Fruit fly (Drosophila melanogaster) whole organism, embryonic: ENCODE measurements around the gene CG33669.

ENCODE experiments used
- CG10147 ChIP-seq: fragments of 200-800 bp; sonication (Bioruptor generic); optimal IDR thresholded peaks from 2 replicates; lab custom pipeline; 2019; ENCODE audit warnings: missing biosample characterization, mild to moderate bottlenecking, missing genetic modification characterization, moderate library complexity
- CG10543 ChIP-seq: fragments of 200-800 bp; sonication (Bioruptor generic); optimal IDR thresholded peaks from 3 replicates; lab custom pipeline; 2017; ENCODE audit warnings: missing biosample characterization, mild to moderate bottlenecking, missing genetic modification characterization, moderate library complexity
- CG12236 ChIP-seq: fragments of 200-800 bp; sonication (Bioruptor generic); optimal IDR thresholded peaks from 2 replicates; lab custom pipeline; 2016; ENCODE audit warnings: missing biosample characterization, missing genetic modification characterization
- CG15073 ChIP-seq: fragments of 200-800 bp; sonication (Bioruptor generic); optimal IDR thresholded peaks from 2 replicates; lab custom pipeline; 2016; ENCODE audit warnings: missing biosample characterization, missing genetic modification characterization
- CG15696 ChIP-seq: fragments of 200-800 bp; sonication (Bioruptor generic); optimal IDR thresholded peaks from 2 replicates; lab custom pipeline; 2019; ENCODE audit warnings: missing biosample characterization, mild to moderate bottlenecking, missing genetic modification characterization, moderate library complexity
- CG16779 ChIP-seq: fragments of 200-800 bp; sonication (Bioruptor generic); IDR thresholded peaks from 2 replicates; pipeline ENCODE4 v1.3.6; 2022; ENCODE audit warnings: missing biosample characterization, missing genetic modification characterization
- CG17802 ChIP-seq: fragments of 200-800 bp; sonication (Bioruptor generic); optimal IDR thresholded peaks from 2 replicates; lab custom pipeline; 2018; ENCODE audit warnings: missing biosample characterization, mild to moderate bottlenecking, missing genetic modification characterization, moderate library complexity
- CG1832 ChIP-seq: fragments of 200-800 bp; sonication (Bioruptor generic); optimal IDR thresholded peaks from 2 replicates; lab custom pipeline; 2017; ENCODE audit warnings: missing biosample characterization, mild to moderate bottlenecking, missing genetic modification characterization, inconsistent platforms
- CG2199 ChIP-seq: fragments of 200-800 bp; sonication (Bioruptor generic); IDR thresholded peaks from 3 replicates; pipeline ENCODE4 v1.3.6; 2022; ENCODE audit warnings: missing biosample characterization, missing genetic modification characterization
- CG33557 ChIP-seq: fragments of 200-800 bp; sonication (Bioruptor generic); optimal IDR thresholded peaks from 2 replicates; lab custom pipeline; 2019; ENCODE audit warnings: missing biosample characterization, mild to moderate bottlenecking, missing genetic modification characterization, moderate library complexity
- CG3838 ChIP-seq: fragments of 200-800 bp; sonication (Bioruptor generic); optimal IDR thresholded peaks from 3 replicates; lab custom pipeline; 2016; ENCODE audit warnings: missing biosample characterization, missing genetic modification characterization
- CG4328 ChIP-seq: fragments of 200-800 bp; sonication (Bioruptor generic); optimal IDR thresholded peaks from 3 replicates; lab custom pipeline; 2017; ENCODE audit warnings: missing biosample characterization, missing genetic modification reagents, missing genetic modification characterization
- CG4404 ChIP-seq: fragments of 200-800 bp; sonication (Bioruptor generic); IDR thresholded peaks from 2 replicates; pipeline ENCODE4 v1.3.6; 2022; ENCODE audit warnings: missing biosample characterization, missing genetic modification characterization
- CG4424 ChIP-seq: fragments of 200-800 bp; sonication (Bioruptor generic); optimal IDR thresholded peaks from 3 replicates; lab custom pipeline; 2016; ENCODE audit warnings: missing biosample characterization, missing genetic modification characterization
- CG5245 ChIP-seq: fragments of 200-800 bp; sonication (Bioruptor generic); optimal IDR thresholded peaks from 3 replicates; lab custom pipeline; 2016; ENCODE audit warnings: missing biosample characterization, missing genetic modification characterization
- CG7928 ChIP-seq: fragments of 200-800 bp; sonication (Bioruptor generic); optimal IDR thresholded peaks from 2 replicates; lab custom pipeline; 2017; ENCODE audit warnings: missing biosample characterization, mild to moderate bottlenecking, missing genetic modification characterization
- D ChIP-seq, 2 experiments: fragments of 200-800 bp in 1 of 2; fragments of >200 bp in 1 of 2; sonication (Bioruptor generic) in 1 of 2; optimal IDR thresholded peaks; 2 replicates in 1 of 2; 3 replicates in 1 of 2; lab custom pipeline; 2017; ENCODE audit warnings: mild to moderate bottlenecking in 1 of 2, missing biosample characterization in 1 of 2, missing genetic modification characterization in 1 of 2, missing genetic modification reagents in 1 of 2
- Dad ChIP-seq: fragments of 200-800 bp; sonication (Bioruptor generic); optimal IDR thresholded peaks from 3 replicates; lab custom pipeline; 2016; ENCODE audit warnings: missing biosample characterization, missing genetic modification characterization
- Dll ChIP-seq: fragments of 200-800 bp; sonication (Bioruptor generic); IDR thresholded peaks from 4 replicates; pipeline ENCODE4 v1.3.6; 2022; ENCODE audit warnings: missing biosample characterization, missing genetic modification characterization; ENCODE audit not compliant: partially characterized antibody
- Drgx ChIP-seq: fragments of 200-800 bp; sonication (Bioruptor generic); IDR thresholded peaks from 2 replicates; pipeline ENCODE4 v1.3.6; 2022; ENCODE audit warnings: missing biosample characterization, missing genetic modification characterization
- HLH54F ChIP-seq: fragments of 200-800 bp; sonication (Bioruptor generic); optimal IDR thresholded peaks from 3 replicates; lab custom pipeline; 2016; ENCODE audit warnings: missing biosample characterization, missing genetic modification characterization
- Hey ChIP-seq: fragments of 200-800 bp; sonication (Bioruptor generic); optimal IDR thresholded peaks from 3 replicates; lab custom pipeline; 2018; ENCODE audit warnings: missing biosample characterization, mild to moderate bottlenecking, missing genetic modification characterization
- Hsf ChIP-seq: fragments of 200-800 bp; sonication (Bioruptor generic); optimal IDR thresholded peaks from 3 replicates; lab custom pipeline; 2016; ENCODE audit warnings: missing biosample characterization, missing genetic modification characterization
- Lhr ChIP-seq: fragments of 200-800 bp; sonication (Bioruptor generic); optimal IDR thresholded peaks from 3 replicates; lab custom pipeline; 2017; ENCODE audit warnings: mild to moderate bottlenecking, missing biosample characterization, missing genetic modification reagents, missing genetic modification characterization
- MESR4 ChIP-seq: fragments of 200-800 bp; sonication (Bioruptor generic); optimal IDR thresholded peaks from 2 replicates; lab custom pipeline; 2018; ENCODE audit warnings: missing biosample characterization, mild to moderate bottlenecking, missing genetic modification characterization, moderate library complexity
- Nf-YA ChIP-seq: fragments of 200-800 bp; sonication (Bioruptor generic); IDR thresholded peaks from 2 replicates; pipeline ENCODE4 v1.3.6; 2022; ENCODE audit warnings: missing biosample characterization, missing genetic modification characterization
- Ptx1 ChIP-seq: fragments of 200-800 bp; sonication (Bioruptor generic); IDR thresholded peaks from 2 replicates; pipeline ENCODE4 v1.3.6; 2022; ENCODE audit warnings: missing biosample characterization, missing genetic modification characterization
- Stat92E ChIP-seq, 3 experiments: fragments of >200 bp in 2 of 3; fragments of 200-800 bp in 1 of 3; sonication (Bioruptor generic) in 1 of 3; optimal IDR thresholded peaks; 2 replicates each; lab custom pipeline; 2017 to 2019; ENCODE audit warnings: missing biosample characterization in 3 of 3, missing genetic modification characterization in 3 of 3, mild to moderate bottlenecking in 1 of 3, moderate library complexity in 1 of 3
- YL-1 ChIP-seq: fragments of 200-800 bp; sonication (Bioruptor generic); optimal IDR thresholded peaks from 3 replicates; lab custom pipeline; 2017; ENCODE audit warnings: missing biosample characterization, mild to moderate bottlenecking, missing genetic modification characterization
- btn ChIP-seq: fragments of 200-800 bp; sonication (Bioruptor generic); optimal IDR thresholded peaks from 2 replicates; lab custom pipeline; 2016; ENCODE audit warnings: missing biosample characterization, missing genetic modification characterization
- cas ChIP-seq: fragments of 200-800 bp; sonication (Bioruptor generic); IDR thresholded peaks from 2 replicates; pipeline ENCODE4 v1.3.6; 2022; ENCODE audit warnings: missing biosample characterization, missing genetic modification characterization
- chif ChIP-seq, 2 experiments: fragments of 200-800 bp; sonication (Bioruptor generic); optimal IDR thresholded peaks; 3 replicates each; lab custom pipeline; 2016; ENCODE audit warnings: missing biosample characterization in 2 of 2, missing genetic modification characterization in 2 of 2
- chinmo ChIP-seq: fragments of 200-800 bp; sonication (Bioruptor generic); IDR thresholded peaks from 4 replicates; pipeline ENCODE4 v1.3.6; 2022; ENCODE audit warnings: missing biosample characterization, missing genetic modification characterization; ENCODE audit not compliant: partially characterized antibody
- crp ChIP-seq, 2 experiments: fragments of 200-800 bp; sonication (Bioruptor generic); optimal IDR thresholded peaks; 2 replicates in 1 of 2; 3 replicates in 1 of 2; lab custom pipeline; 2017; ENCODE audit warnings: missing biosample characterization in 2 of 2, missing genetic modification characterization in 2 of 2, mild to moderate bottlenecking in 1 of 2, moderate library complexity in 1 of 2
- dan ChIP-seq: fragments of 200-800 bp; sonication (Bioruptor generic); IDR thresholded peaks from 2 replicates; pipeline ENCODE4 v1.3.6; 2022; ENCODE audit warnings: missing biosample characterization, missing genetic modification characterization
- disco-r ChIP-seq: fragments of 200-800 bp; sonication (Bioruptor generic); optimal IDR thresholded peaks from 2 replicates; lab custom pipeline; 2016; ENCODE audit warnings: missing biosample characterization, missing genetic modification characterization
- fd102C ChIP-seq: fragments of 200-800 bp; sonication (Bioruptor generic); optimal IDR thresholded peaks from 2 replicates; lab custom pipeline; 2018; ENCODE audit warnings: missing biosample characterization, mild to moderate bottlenecking, missing genetic modification characterization, moderate library complexity
- gce ChIP-seq: fragments of 200-800 bp; sonication (Bioruptor generic); IDR thresholded peaks from 3 replicates; pipeline ENCODE4 v1.3.6; 2022; ENCODE audit warnings: missing biosample characterization, missing genetic modification characterization
- insv ChIP-seq, 2 experiments: fragments of 200-800 bp; sonication (Bioruptor generic); optimal IDR thresholded peaks; 3 replicates each; lab custom pipeline; 2016 to 2018; ENCODE audit warnings: missing biosample characterization in 2 of 2, missing genetic modification characterization in 2 of 2
- ken ChIP-seq: fragments of 200-800 bp; sonication (Bioruptor generic); IDR thresholded peaks from 3 replicates; pipeline ENCODE4 v1.3.6; 2022; ENCODE audit warnings: missing biosample characterization, missing genetic modification characterization
- luna ChIP-seq: fragments of 200-800 bp; sonication (Bioruptor generic); optimal IDR thresholded peaks from 2 replicates; lab custom pipeline; 2016; ENCODE audit warnings: missing biosample characterization, missing genetic modification characterization
- maf-S ChIP-seq: fragments of 200-800 bp; sonication (Bioruptor generic); optimal IDR thresholded peaks from 2 replicates; lab custom pipeline; 2016; ENCODE audit warnings: missing biosample characterization, missing genetic modification characterization
- mld ChIP-seq: fragments of 200-800 bp; sonication (Bioruptor generic); IDR thresholded peaks from 3 replicates; pipeline ENCODE4 v1.3.6; 2022; ENCODE audit warnings: missing biosample characterization, missing genetic modification characterization; ENCODE audit not compliant: partially characterized antibody
- onecut ChIP-seq: fragments of 200-800 bp; sonication (Bioruptor generic); IDR thresholded peaks from 2 replicates; pipeline ENCODE4 v1.3.6; 2022; ENCODE audit warnings: missing biosample characterization, missing genetic modification characterization
- peb ChIP-seq: fragments of 200-800 bp; sonication (Bioruptor generic); IDR thresholded peaks from 2 replicates; pipeline ENCODE4 v1.3.6; 2022; ENCODE audit warnings: missing biosample characterization, missing genetic modification characterization
- phol ChIP-seq: fragments of 200-800 bp; sonication (Bioruptor generic); optimal IDR thresholded peaks from 3 replicates; lab custom pipeline; 2018; ENCODE audit warnings: missing biosample characterization, mild to moderate bottlenecking, missing genetic modification characterization, moderate library complexity
- pnt ChIP-seq: fragments of 200-800 bp; sonication (Bioruptor generic); optimal IDR thresholded peaks from 3 replicates; lab custom pipeline; 2016; ENCODE audit warnings: missing biosample characterization, missing genetic modification characterization
- rib ChIP-seq: fragments of 200-800 bp; sonication (Bioruptor generic); IDR thresholded peaks from 2 replicates; pipeline ENCODE4 v1.3.6; 2022; ENCODE audit warnings: missing biosample characterization, missing genetic modification characterization
- row ChIP-seq: fragments of 200-800 bp; sonication (Bioruptor generic); IDR thresholded peaks from 3 replicates; pipeline ENCODE4 v1.3.6; 2022; ENCODE audit warnings: missing biosample characterization, missing genetic modification characterization
- stc ChIP-seq: fragments of 200-800 bp; sonication (Bioruptor generic); IDR thresholded peaks from 2 replicates; pipeline ENCODE4 v1.3.6; 2022; ENCODE audit warnings: missing biosample characterization, missing genetic modification characterization
- wdn ChIP-seq: fragments of 200-800 bp; sonication (Bioruptor generic); IDR thresholded peaks from 2 replicates; pipeline ENCODE4 v1.3.6; 2022; ENCODE audit warnings: missing biosample characterization, missing genetic modification characterization

CG33669 gene

DNA sequence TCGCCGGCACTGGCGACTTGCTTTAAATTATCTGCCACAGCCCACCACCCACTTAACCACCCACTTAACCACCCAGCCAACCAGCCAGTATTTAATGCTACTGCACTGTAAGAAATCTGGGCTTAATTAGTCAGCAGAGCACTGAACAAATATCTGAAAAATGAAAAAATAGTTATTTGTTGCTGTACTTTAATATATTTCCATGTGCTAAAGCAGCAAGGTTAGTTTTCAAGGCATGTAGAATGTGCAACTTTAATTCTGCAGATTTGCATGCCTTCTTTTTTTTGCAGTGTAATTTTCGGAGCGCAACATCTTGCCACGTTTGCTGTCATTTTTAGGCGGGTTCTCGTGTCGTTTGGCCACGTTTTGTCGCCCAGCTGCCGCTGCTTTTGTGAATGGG is 24.3 kb downstream of the CG33669 start (continued):
- TF ChIP-seq CG10543 (GFP tag; lab: Kevin White, UChicago) (no peak), cas (GFP tag; lab: Robert Waterston, UW) (no peak), Ptx1 (GFP tag; lab: Robert Waterston, UW) (peak; percentile 57), CG7928 (GFP tag; lab: Kevin White, UChicago) (no peak), phol (tag; lab: Kevin White, UChicago) (peak; percentile 40), gce (GFP tag; lab: Robert Waterston, UW) (no peak), dan (GFP tag; lab: Robert Waterston, UW) (no peak), btn (GFP tag; lab: Kevin White, UChicago) (no peak), MESR4 (GFP tag; lab: Kevin White, UChicago) (no peak), mld (no peak), maf-S (GFP tag; lab: Kevin White, UChicago) (no peak), ken (GFP tag; lab: Robert Waterston, UW) (no peak), CG12236 (GFP tag; lab: Kevin White, UChicago) (peak; percentile 14), onecut (GFP tag; lab: Robert Waterston, UW) (no peak), CG5245 (GFP tag; lab: Kevin White, UChicago) (peak; percentile 10), CG17802 (tag; lab: Kevin White, UChicago) (no peak), CG4424 (GFP tag; lab: Kevin White, UChicago) (peak; percentile 36), Lhr (GFP tag; lab: Kevin White, UChicago) (no peak), disco-r (GFP tag; lab: Kevin White, UChicago) (no peak), pnt (GFP tag; lab: Kevin White, UChicago) (peak; percentile 21), Drgx (GFP tag; lab: Robert Waterston, UW) (no peak), Dad (peak; percentile 3), CG15073 (GFP tag; lab: Kevin White, UChicago) (no peak), CG2199 (GFP tag; lab: Robert Waterston, UW) (no peak), fd102C (GFP tag; lab: Kevin White, UChicago) (no peak), YL-1 (GFP tag; lab: Kevin White, UChicago) (no peak), Hey (tag; lab: Kevin White, UChicago) (no peak), CG15696 (tag; lab: Kevin White, UChicago) (no peak), CG3838 (GFP tag; lab: Kevin White, UChicago) (no peak), row (GFP tag; lab: Robert Waterston, UW) (peak; percentile 72), wdn (no peak; the same call in 1 of the 2 replicates), chinmo (GFP tag; lab: Robert Waterston, UW) (no peak), CG1832 (GFP tag; lab: Kevin White, UChicago) (no peak), Dll (GFP tag; lab: Robert Waterston, UW) (no peak), rib (GFP tag; lab: Robert Waterston, UW) (no peak), insv (GFP tag; optimal IDR thresholded peaks at IDR 0.05; lab: Kevin White, UChicago) (no peak), Nf-YA (GFP tag; lab: Robert Waterston, UW) (no peak), D (optimal IDR thresholded peaks at IDR 0.05; lab: Kevin White, UChicago) (no peak), D (GFP tag; optimal IDR thresholded peaks at IDR 0.05; lab: Kevin White, UChicago) (no peak), stc (no peak; the same call in 1 of the 2 replicates), luna (GFP tag; lab: Kevin White, UChicago) (no peak), chif (GFP tag; optimal IDR thresholded peaks at IDR 0.05; lab: Kevin White, UChicago) (peak in 1 of 2 experiments; percentile 29), CG33557 (no peak), CG4328 (no peak), CG16779 (no peak), CG4404 (GFP tag; lab: Robert Waterston, UW) (no peak), peb (no peak), Hsf (GFP tag; lab: Kevin White, UChicago) (peak; percentile 46), CG10147 (GFP tag; lab: Kevin White, UChicago) (peak; percentile 60), crp (GFP tag; optimal IDR thresholded peaks at IDR 0.05; lab: Kevin White, UChicago) (no peak), HLH54F (peak; percentile 21), Stat92E (GFP tag; optimal IDR thresholded peaks at IDR 0.05; lab: Kevin White, UChicago) (no peak)
